Worm (Caenorhabditis elegans): ENCODE measurements around the gene M01H9.2.

M01H9.2 gene

DNA sequence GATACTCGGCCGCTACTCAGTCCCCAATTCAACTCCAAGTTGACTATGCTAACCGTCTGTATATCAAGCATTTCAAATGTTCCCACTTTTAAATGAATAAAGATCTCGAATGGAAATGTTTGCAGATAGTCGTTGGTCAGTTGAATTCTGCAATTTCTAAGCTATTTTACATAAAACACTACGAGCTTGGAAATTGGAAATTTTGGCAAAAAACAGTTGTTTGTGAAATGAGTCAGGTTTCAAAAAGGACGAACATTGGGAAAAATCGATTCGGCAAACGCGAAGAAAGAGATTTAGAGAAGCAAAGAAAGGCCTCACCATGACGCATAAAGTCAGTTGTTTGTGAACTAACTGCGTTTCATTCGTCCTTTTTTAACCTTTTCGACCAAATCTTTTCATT lies 16.1 kb downstream of the M01H9.2 start (continued):
- TF ChIP-seq snpc-4 (GFP tag; optimal IDR thresholded peaks at IDR 0.05): no peak
- peak in 1 of 4 experiments; percentile 17 for TF ChIP-seq snpc-4 (tag; optimal IDR thresholded peaks at IDR 0.05)
- TF ChIP-seq B0019.2 (GFP tag; conservative IDR thresholded peaks at IDR 0.05): no peak
- peak; percentile 74; the same call in 1 of the 2 replicates for TF ChIP-seq Y79H2A.3 (GFP tag; conservative IDR thresholded peaks at IDR 0.05)
- 0 out of 2 replicates have a peak, but pooled peaks have one; percentile 56 for TF ChIP-seq madf-3 (GFP tag; IDR thresholded peaks at IDR 0.05)
- TF ChIP-seq hlh-12 (tag; optimal IDR thresholded peaks at IDR 0.05): no peak
- TF ChIP-seq lsl-1 (GFP tag; optimal IDR thresholded peaks at IDR 0.05): peak; percentile 12
- TF ChIP-seq ceh-40 (GFP tag; IDR thresholded peaks at IDR 0.05): 0 out of 2 replicates have a peak, but pooled peaks have one; percentile 31
- TF ChIP-seq cebp-2 (GFP tag; IDR thresholded peaks at IDR 0.05): no peak
- TF ChIP-seq attf-6 (GFP tag; IDR thresholded peaks at IDR 0.05): peak; percentile 63
- TF ChIP-seq chd-7 (tag; optimal IDR thresholded peaks at IDR 0.05): no peak
- TF ChIP-seq rcor-1 (GFP tag; IDR thresholded peaks at IDR 0.05): peak; percentile 48; the same call in 1 of the 2 replicates
- TF ChIP-seq zfh-2 (GFP tag; conservative IDR thresholded peaks at IDR 0.05): no peak
- TF ChIP-seq efl-1 (GFP tag; optimal IDR thresholded peaks at IDR 0.05): peak; percentile 3
- TF ChIP-seq aptf-2 (GFP tag; conservative IDR thresholded peaks at IDR 0.05): no peak
- TF ChIP-seq zim-3 (tag; optimal IDR thresholded peaks at IDR 0.05): no peak
- TF ChIP-seq ztf-3 (GFP tag; optimal IDR thresholded peaks at IDR 0.05): no peak
- no peak for TF ChIP-seq K12H6.12 (tag; optimal IDR thresholded peaks at IDR 0.05)
- TF ChIP-seq rec-8 (tag; optimal IDR thresholded peaks at IDR 0.05): no peak
- TF ChIP-seq F33H1.4 (GFP tag; IDR thresholded peaks at IDR 0.05): peak; percentile 40
- TF ChIP-seq ztf-6 (GFP tag; IDR thresholded peaks at IDR 0.05): no peak
- no peak for TF ChIP-seq dox-1 (GFP tag; IDR thresholded peaks at IDR 0.05)
- TF ChIP-seq Y67H2A.10 (GFP tag; conservative IDR thresholded peaks at IDR 0.05): no peak
- TF ChIP-seq mxl-1 (tag; optimal IDR thresholded peaks at IDR 0.05): no peak
- no peak for TF ChIP-seq snpc-1.1 (tag; optimal IDR thresholded peaks at IDR 0.05; ENCODE audit: insufficient read depth)
- no peak for TF ChIP-seq C06A6.2 (GFP tag; conservative IDR thresholded peaks at IDR 0.05)
- TF ChIP-seq F23B12.7 (tag; optimal IDR thresholded peaks at IDR 0.05; ENCODE audit: insufficient read depth): no peak
- TF ChIP-seq sptf-2 (GFP tag; optimal IDR thresholded peaks at IDR 0.05): no peak
- TF ChIP-seq nhr-27 (tag; optimal IDR thresholded peaks at IDR 0.05): no peak
- no peak for TF ChIP-seq mel-28 (tag; optimal IDR thresholded peaks at IDR 0.05; ENCODE audit: borderline replicate concordance)
- no peak for TF ChIP-seq tlf-1 (GFP tag; optimal IDR thresholded peaks at IDR 0.05)
- TF ChIP-seq atf-7 (tag; optimal IDR thresholded peaks at IDR 0.05): no peak
- TF ChIP-seq ceh-27 (GFP tag; optimal IDR thresholded peaks at IDR 0.05): no peak
- TF ChIP-seq ekl-4 (GFP tag; IDR thresholded peaks at IDR 0.05): 0 out of 2 replicates have a peak, but pooled peaks have one; percentile 19
- TF ChIP-seq let-526 (GFP tag; IDR thresholded peaks at IDR 0.05): no peak
- no peak for TF ChIP-seq ZK185.1 (tag; optimal IDR thresholded peaks at IDR 0.05; ENCODE audit: poor library complexity, severe bottlenecking)
- TF ChIP-seq F49E8.2 (tag; optimal IDR thresholded peaks at IDR 0.05; ENCODE audit: insufficient read depth): peak; percentile 20
- TF ChIP-seq snpc-1.3 (tag; optimal IDR thresholded peaks at IDR 0.05; ENCODE audit: insufficient read depth): peak; percentile 39
- no peak for TF ChIP-seq egrh-3 (GFP tag; IDR thresholded peaks at IDR 0.05)
- no peak for TF ChIP-seq xnd-1 (tag; optimal IDR thresholded peaks at IDR 0.05)
- no peak for TF ChIP-seq madf-8 (GFP tag; conservative IDR thresholded peaks at IDR 0.05)
- peak; percentile 13 for TF ChIP-seq tbp1 (GFP tag; optimal IDR thresholded peaks at IDR 0.05)
- no peak for TF ChIP-seq nfya-2 (GFP tag; IDR thresholded peaks at IDR 0.05)
- no peak for TF ChIP-seq nfya-1 (tag; optimal IDR thresholded peaks at IDR 0.05; ENCODE audit: borderline replicate concordance, insufficient read depth)
- no peak for TF ChIP-seq egl-44 (GFP tag; IDR thresholded peaks at IDR 0.05)
- TF ChIP-seq F37B4.10 (GFP tag; IDR thresholded peaks at IDR 0.05): no peak
- TF ChIP-seq lin-54 (GFP tag; optimal IDR thresholded peaks at IDR 0.05): peak; percentile 29
- TF ChIP-seq madf-6 (GFP tag; IDR thresholded peaks at IDR 0.05): peak; percentile 74
